Worm (Caenorhabditis elegans) whole organism, L1 larva: ENCODE results near the gene F57F4.1.

Experiments
- F16B12.6 ChIP-seq: fragments of 150-350 bp; optimal IDR thresholded peaks from 2 replicates; lab custom pipeline; 2014; ENCODE audit warnings: missing biosample characterization, missing genetic modification characterization
- aha-1 ChIP-seq: fragments of 150-350 bp; optimal IDR thresholded peaks from 2 replicates; lab custom pipeline; 2014; ENCODE audit warnings: missing biosample characterization, missing genetic modification characterization
- alr-1 ChIP-seq: fragments of 200-800 bp; sonication (Bioruptor generic); optimal IDR thresholded peaks from 2 replicates; lab custom pipeline; 2018; ENCODE audit warnings: borderline replicate concordance, mild to moderate bottlenecking, missing genetic modification characterization, missing compliant biosample characterization
- ceh-8 ChIP-seq: fragments of 200-800 bp; sonication (Bioruptor generic); optimal IDR thresholded peaks from 2 replicates; lab custom pipeline; 2018; ENCODE audit warnings: mild to moderate bottlenecking, missing genetic modification characterization, moderate library complexity, missing compliant biosample characterization
- ceh-90 ChIP-seq: sonication (generic microtip); optimal IDR thresholded peaks from 2 replicates; lab custom pipeline; 2016; ENCODE audit warnings: missing genetic modification characterization, missing compliant biosample characterization
- dsc-1 ChIP-seq: sonication (generic microtip); optimal IDR thresholded peaks from 2 replicates; lab custom pipeline; 2016; ENCODE audit warnings: mild to moderate bottlenecking, missing genetic modification characterization, missing compliant biosample characterization
- efl-1 ChIP-seq, 4 experiments: fragments of 150-350 bp; optimal IDR thresholded peaks in 3 of 4; peaks in 1 of 4; 1 replicate in 1 of 4; 2 replicates in 3 of 4; lab custom pipeline; 2014; ENCODE audit warnings: missing biosample characterization in 2 of 4, missing genetic modification characterization in 2 of 4, missing genetic modification reagents in 2 of 4
- elt-3 ChIP-seq, 6 experiments: fragments of 150-350 bp in 1 of 6; sonication (generic microtip); optimal IDR thresholded peaks; 2 replicates each; lab custom pipeline; 2017 to 2018; ENCODE audit warnings: missing biosample characterization in 6 of 6, missing genetic modification characterization in 6 of 6, inconsistent platforms in 1 of 6
- ets-5 ChIP-seq: fragments of 200-800 bp; sonication (Bioruptor generic); IDR thresholded peaks from 2 replicates; pipeline ENCODE4 v1.3.6; 2022; ENCODE audit warnings: missing genetic modification characterization, missing compliant biosample characterization
- fkh-4 ChIP-seq: sonication (generic microtip); optimal IDR thresholded peaks from 2 replicates; lab custom pipeline; 2016; ENCODE audit warnings: missing compliant biosample characterization, missing genetic modification characterization, borderline replicate concordance
- fkh-8 ChIP-seq: sonication (generic microtip); optimal IDR thresholded peaks from 2 replicates; lab custom pipeline; 2016; ENCODE audit warnings: mild to moderate bottlenecking, missing genetic modification characterization, missing compliant biosample characterization
- hlh-4 ChIP-seq: sonication (generic microtip); optimal IDR thresholded peaks from 2 replicates; lab custom pipeline; 2016; ENCODE audit warnings: mild to moderate bottlenecking, missing genetic modification characterization, missing compliant biosample characterization
- hpl-2 ChIP-seq: fragments of 150-350 bp; optimal IDR thresholded peaks from 2 replicates; lab custom pipeline; 2014; ENCODE audit warnings: missing biosample characterization, missing genetic modification reagents, missing genetic modification characterization
- irx-1 ChIP-seq: sonication (generic microtip); optimal IDR thresholded peaks from 2 replicates; lab custom pipeline; 2016; ENCODE audit warnings: missing genetic modification characterization, missing compliant biosample characterization
- lin-13 ChIP-seq: fragments of 150-350 bp; optimal IDR thresholded peaks from 2 replicates; lab custom pipeline; 2014; ENCODE audit warnings: missing biosample characterization, missing genetic modification reagents, missing genetic modification characterization
- lin-15B ChIP-seq: fragments of 150-350 bp; sonication (generic microtip); optimal IDR thresholded peaks from 3 replicates; lab custom pipeline; 2014; ENCODE audit warnings: missing biosample characterization, missing genetic modification characterization
- lin-35 ChIP-seq, 2 experiments: fragments of 150-350 bp; optimal IDR thresholded peaks; 2 replicates each; lab custom pipeline; 2014; ENCODE audit warnings: missing biosample characterization in 2 of 2, missing genetic modification characterization in 2 of 2, missing genetic modification reagents in 2 of 2
- nhr-47 ChIP-seq: sonication (generic microtip); optimal IDR thresholded peaks from 2 replicates; lab custom pipeline; 2016; ENCODE audit warnings: mild to moderate bottlenecking, missing genetic modification characterization, moderate library complexity, missing compliant biosample characterization
- nhr-71 ChIP-seq: sonication (generic microtip); optimal IDR thresholded peaks from 2 replicates; lab custom pipeline; 2016; ENCODE audit warnings: mild to moderate bottlenecking, missing genetic modification characterization, moderate library complexity, missing compliant biosample characterization
- nhr-84 ChIP-seq: sonication (generic microtip); optimal IDR thresholded peaks from 2 replicates; lab custom pipeline; 2017; ENCODE audit warnings: missing biosample characterization, missing genetic modification characterization
- pqm-1 ChIP-seq: sonication (generic microtip); optimal IDR thresholded peaks from 3 replicates; lab custom pipeline; 2017; ENCODE audit warnings: missing biosample characterization, missing genetic modification characterization
- snpc-4 ChIP-seq: fragments of 150-350 bp; optimal IDR thresholded peaks from 2 replicates; lab custom pipeline; 2014; ENCODE audit warnings: missing biosample characterization, missing genetic modification characterization
- tbx-2 ChIP-seq: sonication (generic microtip); optimal IDR thresholded peaks from 2 replicates; lab custom pipeline; 2016; ENCODE audit warnings: missing genetic modification characterization, missing compliant biosample characterization
- unc-130 ChIP-seq: fragments of 150-350 bp; optimal IDR thresholded peaks from 2 replicates; lab custom pipeline; 2017; ENCODE audit warnings: missing biosample characterization, missing genetic modification characterization, inconsistent platforms
- unc-30 ChIP-seq: sonication (generic microtip); optimal IDR thresholded peaks from 2 replicates; lab custom pipeline; 2017; ENCODE audit warnings: missing biosample characterization, missing genetic modification characterization
- unc-62 ChIP-seq: fragments of 150-350 bp; optimal IDR thresholded peaks from 2 replicates; lab custom pipeline; 2014; ENCODE audit warnings: missing biosample characterization, missing genetic modification reagents, missing genetic modification characterization
- unc-86 ChIP-seq: sonication (generic microtip); optimal IDR thresholded peaks from 2 replicates; lab custom pipeline; 2016; ENCODE audit warnings: missing genetic modification characterization, missing compliant biosample characterization
- unc-98 ChIP-seq: fragments of 200-800 bp; sonication (Bioruptor generic); IDR thresholded peaks from 2 replicates; pipeline ENCODE4 v1.3.6; 2022; ENCODE audit warnings: missing genetic modification characterization, missing compliant biosample characterization
- xbp-1 ChIP-seq: sonication (generic microtip); optimal IDR thresholded peaks from 2 replicates; lab custom pipeline; 2016; ENCODE audit warnings: missing genetic modification characterization, missing compliant biosample characterization
- zag-1 ChIP-seq: fragments of 150-350 bp; optimal IDR thresholded peaks from 2 replicates; lab custom pipeline; 2014; ENCODE audit warnings: missing biosample characterization, missing genetic modification characterization
- zip-4 ChIP-seq: fragments of 200-800 bp; sonication (Bioruptor generic); optimal IDR thresholded peaks from 2 replicates; lab custom pipeline; 2018; ENCODE audit warnings: mild to moderate bottlenecking, missing genetic modification characterization, moderate library complexity, missing compliant biosample characterization

The F57F4.1 gene

ce11 chrV:6441613-6442012 is 51.4 kb downstream of the F57F4.1 start, which contains the start of gene T05H4.15:
T05H4.15 (minus strand) TSS chrV:6441713.
- no peak for TF ChIP-seq ceh-8 (GFP tag; lab: Kevin White, UChicago)
- no peak for TF ChIP-seq ets-5 (GFP tag; lab: Robert Waterston, UW)
- TF ChIP-seq hlh-4 (tag; lab: Kevin White, UChicago), result no peak
- no peak for TF ChIP-seq nhr-84 (tag; lab: Kevin White, UChicago)
- no peak for TF ChIP-seq zip-4 (GFP tag; lab: Kevin White, UChicago)
- TF ChIP-seq pqm-1, result no peak
- no peak for TF ChIP-seq lin-13 (GFP tag; lab: Kevin White, UChicago)
- TF ChIP-seq lin-35 (GFP tag; optimal IDR thresholded peaks at IDR 0.05; lab: Kevin White, UChicago), result no peak
- TF ChIP-seq lin-15B, result no peak
- no peak for TF ChIP-seq nhr-71
- no peak for TF ChIP-seq elt-3 (tag; optimal IDR thresholded peaks at IDR 0.05; lab: Kevin White, UChicago)
- TF ChIP-seq fkh-8 (tag; lab: Kevin White, UChicago), result no peak
- no peak for TF ChIP-seq F16B12.6
- TF ChIP-seq unc-30 (tag; lab: Kevin White, UChicago), result no peak
- no peak for TF ChIP-seq aha-1
- no peak for TF ChIP-seq fkh-4 (tag; lab: Kevin White, UChicago)
- TF ChIP-seq, all 84 proteins: peak for 0

ce11 chrV:6442037-6442436 is 51.8 kb downstream of the F57F4.1 start, which contains the start of gene T05H4.3:
T05H4.3 (plus strand) TSS chrV:6442337.
- TF ChIP-seq unc-130 (tag; lab: Kevin White, UChicago) (no peak), nhr-47 (tag; lab: Kevin White, UChicago) (no peak), xbp-1 (no peak), alr-1 (no peak), snpc-4 (no peak), pqm-1 (no peak), ceh-90 (no peak), unc-86 (tag; lab: Kevin White, UChicago) (no peak), dsc-1 (tag; lab: Kevin White, UChicago) (no peak), irx-1 (tag; lab: Kevin White, UChicago) (no peak), hpl-2 (GFP tag; lab: Kevin White, UChicago) (no peak), tbx-2 (tag; lab: Kevin White, UChicago) (no peak), efl-1 (optimal IDR thresholded peaks at IDR 0.05; lab: Kevin White, UChicago) (no peak), efl-1 (GFP tag; optimal IDR thresholded peaks at IDR 0.05 in 1 of 2; lab: Kevin White, UChicago) (no peak), unc-62 (GFP tag; lab: Kevin White, UChicago) (no peak), lin-35 (GFP tag; optimal IDR thresholded peaks at IDR 0.05; lab: Kevin White, UChicago) (no peak), unc-98 (GFP tag; lab: Robert Waterston, UW) (no peak), zag-1 (tag; lab: Kevin White, UChicago) (no peak)
